Worm (Caenorhabditis elegans): Measurements from ENCODE around the gene Y15E3A.5.

Gene Y15E3A.5

DNA sequence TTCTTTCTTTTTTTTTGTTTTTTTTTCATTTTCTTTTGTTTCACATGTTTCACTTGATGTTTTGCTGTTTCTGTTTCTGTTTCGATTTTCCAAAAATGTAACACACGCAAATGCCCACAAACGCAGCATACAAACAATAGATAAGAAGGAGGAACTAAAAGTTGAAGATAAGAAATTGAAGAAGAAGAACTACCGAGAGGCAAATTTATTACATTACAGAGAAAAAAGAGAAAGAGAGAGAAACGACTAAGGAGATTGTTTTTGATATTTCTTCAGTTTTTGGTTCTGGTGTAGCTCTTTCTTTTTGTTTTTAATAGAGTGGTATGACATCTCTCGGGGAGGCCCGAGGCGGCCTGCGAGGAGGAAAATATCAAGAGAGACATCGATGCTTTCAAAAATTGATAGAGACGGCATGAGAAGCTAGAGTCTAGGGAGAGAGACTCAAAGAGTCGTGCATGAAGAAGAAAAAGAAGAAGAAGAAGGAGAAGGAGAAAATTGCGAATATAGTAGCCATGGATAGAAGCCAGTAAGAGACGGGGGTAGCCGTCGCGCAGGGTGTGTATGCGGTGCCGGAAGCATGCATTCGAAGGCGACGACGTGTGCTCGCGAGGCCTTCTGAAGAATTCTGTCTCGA, 33.2 kb downstream of the Y15E3A.5 start (continued):
- TF ChIP-seq Y55F3AM.14 (GFP tag; optimal IDR thresholded peaks at IDR 0.05), result no peak
- no peak for TF ChIP-seq nhr-10 (tag; optimal IDR thresholded peaks at IDR 0.05)
- peak; percentile 34 for TF ChIP-seq lin-13 (GFP tag; optimal IDR thresholded peaks at IDR 0.05)
- TF ChIP-seq peb-1 (tag; optimal IDR thresholded peaks at IDR 0.05), result no peak

DNA sequence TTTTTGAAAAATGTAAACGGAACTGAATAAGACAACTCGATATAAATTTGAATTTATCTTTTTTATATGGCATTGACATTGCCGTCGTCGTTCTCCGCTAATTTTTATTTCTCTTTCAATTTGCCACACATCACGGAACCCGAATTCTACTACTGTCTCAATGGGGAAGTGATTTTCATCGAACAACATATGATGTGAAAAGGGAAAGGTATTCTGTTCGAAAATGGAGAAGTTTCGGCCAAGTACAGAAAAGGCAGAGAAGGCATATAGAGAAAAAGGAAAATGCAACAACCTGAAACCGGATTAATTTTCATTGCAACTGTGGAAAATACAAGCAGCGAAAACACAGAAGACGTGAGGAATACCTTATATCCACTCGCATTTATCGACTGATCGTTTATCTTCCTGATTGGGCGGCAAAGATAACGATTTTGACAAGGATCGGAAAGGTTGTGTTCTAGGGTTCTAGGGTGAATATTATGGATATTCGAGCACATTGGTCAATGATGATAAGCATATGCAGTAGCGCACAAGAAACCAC, 34.4 kb downstream of the Y15E3A.5 start:
- TF ChIP-seq elt-3 (tag; optimal IDR thresholded peaks at IDR 0.05), result no peak
- no peak for TF ChIP-seq skn-1 (tag; optimal IDR thresholded peaks at IDR 0.05)
- no peak for TF ChIP-seq lin-11 (tag; optimal IDR thresholded peaks at IDR 0.05)
- TF ChIP-seq nhr-25 (tag; optimal IDR thresholded peaks at IDR 0.05), result peak; percentile 58
- no peak for TF ChIP-seq R02D3.7 (tag; optimal IDR thresholded peaks at IDR 0.05)
- no peak for TF ChIP-seq alr-1 (tag; optimal IDR thresholded peaks at IDR 0.05)
- peak; percentile 35 for TF ChIP-seq egl-27 (tag; optimal IDR thresholded peaks at IDR 0.05)
- TF ChIP-seq nhr-21 (tag; optimal IDR thresholded peaks at IDR 0.05), result peak; percentile 55
- peak; percentile 24 for TF ChIP-seq elt-1 (tag; optimal IDR thresholded peaks at IDR 0.05)
- TF ChIP-seq mdl-1 (tag; optimal IDR thresholded peaks at IDR 0.05), result no peak
- TF ChIP-seq mbf-1 (tag; optimal IDR thresholded peaks at IDR 0.05), result no peak
- no peak for TF ChIP-seq ztf-1 (GFP tag; conservative IDR thresholded peaks at IDR 0.05)
- TF ChIP-seq blmp-1 (tag; optimal IDR thresholded peaks at IDR 0.05; ENCODE audit: insufficient read depth), result peak; percentile 51
- TF ChIP-seq sma-9 (GFP tag; optimal IDR thresholded peaks at IDR 0.05), result peak; percentile 2
- TF ChIP-seq sma-9 (tag; optimal IDR thresholded peaks at IDR 0.05), result no peak
- no peak for TF ChIP-seq ZK546.5 (tag; optimal IDR thresholded peaks at IDR 0.05)
- TF ChIP-seq ztf-4 (tag; optimal IDR thresholded peaks at IDR 0.05), result no peak
- no peak for TF ChIP-seq peb-1 (tag; optimal IDR thresholded peaks at IDR 0.05)
- TF ChIP-seq dmd-4 (tag; optimal IDR thresholded peaks at IDR 0.05), result no peak

DNA sequence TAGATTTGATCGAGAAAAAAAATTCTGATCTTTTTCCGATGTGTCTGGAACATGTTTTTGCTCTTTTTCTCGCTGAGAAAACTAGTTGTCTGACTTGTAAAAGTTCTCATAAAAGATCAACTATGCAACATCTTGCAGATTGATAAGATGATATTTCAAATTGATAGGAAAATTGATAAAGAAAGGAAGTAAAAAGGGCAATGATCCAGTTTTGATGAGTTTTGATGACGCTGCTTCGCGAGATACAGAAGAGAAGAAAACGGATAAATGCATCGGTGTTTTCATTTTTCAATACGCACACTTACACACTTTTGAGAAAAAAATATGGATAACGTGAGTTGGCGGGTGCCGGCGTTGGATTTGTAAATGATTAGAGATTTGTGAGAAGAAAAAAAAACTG, 34.9 kb downstream of the Y15E3A.5 start:
- TF ChIP-seq nhr-21 (tag; optimal IDR thresholded peaks at IDR 0.05) (peak; percentile 46), blmp-1 (tag; optimal IDR thresholded peaks at IDR 0.05; ENCODE audit: insufficient read depth) (peak; percentile 59), zag-1 (tag; optimal IDR thresholded peaks at IDR 0.05) (no peak), egl-27 (tag; optimal IDR thresholded peaks at IDR 0.05) (peak; percentile 63), ZK546.5 (tag; optimal IDR thresholded peaks at IDR 0.05) (no peak), dmd-4 (tag; optimal IDR thresholded peaks at IDR 0.05) (no peak), mdl-1 (tag; optimal IDR thresholded peaks at IDR 0.05) (no peak), snpc-4 (tag; optimal IDR thresholded peaks at IDR 0.05) (no peak), skn-1 (tag; optimal IDR thresholded peaks at IDR 0.05) (no peak), ceh-82 (tag; optimal IDR thresholded peaks at IDR 0.05) (no peak), fos-1 (tag; optimal IDR thresholded peaks at IDR 0.05) (peak; percentile 61), mab-5 (tag; optimal IDR thresholded peaks at IDR 0.05) (no peak), ama-1 (optimal IDR thresholded peaks at IDR 0.05) (no peak), R02D3.7 (tag; optimal IDR thresholded peaks at IDR 0.05) (no peak), sma-9 (GFP tag; optimal IDR thresholded peaks at IDR 0.05) (peak; percentile 72), sma-9 (tag; optimal IDR thresholded peaks at IDR 0.05) (no peak), alr-1 (tag; optimal IDR thresholded peaks at IDR 0.05) (no peak), sem-4 (tag; optimal IDR thresholded peaks at IDR 0.05) (no peak)

DNA sequence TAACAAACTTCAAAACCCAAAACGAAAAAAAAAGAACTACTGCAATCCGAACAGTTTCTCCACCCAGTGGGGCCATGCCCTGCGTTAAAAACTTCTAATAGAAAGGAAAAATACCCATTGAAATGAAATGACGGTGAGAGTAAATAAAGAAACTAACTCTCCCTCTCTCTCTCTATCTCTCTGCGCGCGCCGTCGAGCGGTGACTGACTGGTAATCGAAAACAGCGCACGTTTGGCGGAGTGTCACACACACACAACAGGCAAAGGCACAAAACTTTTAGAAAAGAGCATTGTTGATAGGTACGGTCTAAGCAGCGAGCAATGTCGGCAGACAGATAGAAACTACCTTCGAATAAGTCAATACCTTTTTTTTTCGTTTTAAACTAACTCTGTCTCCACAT, 36.2 kb downstream of the Y15E3A.5 start:
- TF ChIP-seq nhr-129 (tag; optimal IDR thresholded peaks at IDR 0.05) (peak; percentile 61), skn-1 (tag; optimal IDR thresholded peaks at IDR 0.05) (no peak), mdl-1 (tag; optimal IDR thresholded peaks at IDR 0.05) (peak in 1 of 2 experiments; percentile 9), lsy-2 (tag; optimal IDR thresholded peaks at IDR 0.05) (peak in 1 of 2 experiments; percentile 20), blmp-1 (tag; optimal IDR thresholded peaks at IDR 0.05; ENCODE audit: insufficient read depth) (peak; percentile 42), ztf-4 (tag; optimal IDR thresholded peaks at IDR 0.05) (no peak), gmeb-1 (tag; optimal IDR thresholded peaks at IDR 0.05) (peak; percentile 19), sma-9 (GFP tag; optimal IDR thresholded peaks at IDR 0.05) (peak; percentile 46), sma-9 (tag; optimal IDR thresholded peaks at IDR 0.05) (no peak), fos-1 (tag; optimal IDR thresholded peaks at IDR 0.05) (peak; percentile 38), lin-11 (tag; optimal IDR thresholded peaks at IDR 0.05) (no peak), F13H6.1 (tag; optimal IDR thresholded peaks at IDR 0.05) (peak; percentile 72)

DNA sequence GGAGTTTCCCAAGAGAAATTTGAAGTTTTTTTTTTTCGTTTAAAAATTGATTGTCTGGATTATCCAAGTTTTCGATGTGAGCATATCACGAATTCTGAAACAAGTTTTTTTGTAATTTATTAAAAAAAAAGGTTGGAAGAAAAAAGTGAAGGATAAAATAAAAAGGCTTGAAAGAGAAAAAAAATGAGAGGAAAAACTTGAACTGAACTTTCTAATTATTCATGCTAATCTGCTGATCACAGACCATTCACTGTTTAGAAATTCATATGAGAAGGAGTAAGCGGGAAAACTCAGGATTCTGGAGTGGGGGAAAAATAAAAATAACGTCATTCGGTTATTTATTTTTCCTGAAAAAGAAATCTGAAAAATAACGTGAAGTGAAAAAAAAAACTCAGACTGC, 37.4 kb downstream of the Y15E3A.5 start, which contains the start of gene svh-5:
svh-5 (minus strand) TSS at position 101 of the 400 bp plus-strand sequence.
- TF ChIP-seq mbf-1 (tag; optimal IDR thresholded peaks at IDR 0.05) (no peak), ztf-1 (GFP tag; conservative IDR thresholded peaks at IDR 0.05) (no peak), lsy-2 (tag; optimal IDR thresholded peaks at IDR 0.05) (no peak), mdl-1 (tag; optimal IDR thresholded peaks at IDR 0.05) (no peak), sma-9 (GFP tag; optimal IDR thresholded peaks at IDR 0.05) (no peak), sma-9 (tag; optimal IDR thresholded peaks at IDR 0.05) (no peak), F13H6.1 (tag; optimal IDR thresholded peaks at IDR 0.05) (no peak), nhr-11 (tag; optimal IDR thresholded peaks at IDR 0.05) (no peak)
